Worm (Caenorhabditis elegans): Measurements from ENCODE around the gene W05B2.2.

DNA sequence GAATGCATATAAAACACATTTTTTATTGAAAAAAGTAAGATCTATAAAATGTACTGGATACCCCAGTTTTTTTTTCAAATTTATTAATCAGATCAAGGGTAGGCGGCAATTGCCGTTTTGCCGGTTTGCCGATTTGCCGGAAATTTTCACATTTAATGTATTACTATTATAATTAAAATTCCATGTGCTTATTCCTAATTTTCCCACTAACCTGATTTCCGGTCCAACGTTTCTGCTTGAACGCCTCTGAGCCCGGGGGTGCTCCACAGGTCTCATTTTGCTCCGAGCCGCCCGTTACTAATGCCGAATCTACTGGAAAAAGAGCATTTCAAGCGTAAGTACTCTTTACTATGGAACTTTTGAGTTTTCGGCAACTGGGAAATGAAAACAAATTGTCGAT, 2.7 kb upstream of the W05B2.2 start, which contains the start of gene dhc-4:
- no peak for TF ChIP-seq lsy-2 (tag; optimal IDR thresholded peaks at IDR 0.05)
- no peak for TF ChIP-seq unc-62 (GFP tag; optimal IDR thresholded peaks at IDR 0.05)
- no peak for TF ChIP-seq hlh-17 (GFP tag; optimal IDR thresholded peaks at IDR 0.05; ENCODE audit: borderline replicate concordance)
- TF ChIP-seq egl-27 (tag; optimal IDR thresholded peaks at IDR 0.05): no peak
- TF ChIP-seq sptf-1 (tag; optimal IDR thresholded peaks at IDR 0.05): no peak
